Worm (Caenorhabditis elegans) whole organism, mixed stage, embryonic: ENCODE data around the gene srbc-36.

Experiments
- blmp-1 ChIP-seq: fragments of 150-350 bp; optimal IDR thresholded peaks from 2 replicates; lab custom pipeline; 2014; ENCODE audit warnings: missing biosample characterization, missing genetic modification characterization
- elt-1 ChIP-seq: sonication (generic microtip); optimal IDR thresholded peaks from 2 replicates; lab custom pipeline; 2017; ENCODE audit warnings: missing genetic modification characterization, mild to moderate bottlenecking, missing compliant biosample characterization, antibody characterized with exemption, moderate library complexity, borderline replicate concordance; ENCODE audit not compliant: insufficient read depth
- nhr-237 ChIP-seq: fragments of 150-350 bp; optimal IDR thresholded peaks from 2 replicates; lab custom pipeline; 2014; ENCODE audit warnings: missing biosample characterization, missing genetic modification characterization
- nhr-76 ChIP-seq: sonication (generic microtip); optimal IDR thresholded peaks from 2 replicates; lab custom pipeline; 2017; ENCODE audit warnings: missing biosample characterization, missing genetic modification characterization
- pha-4 ChIP-seq: fragments of 150-350 bp; optimal IDR thresholded peaks from 2 replicates; lab custom pipeline; 2018; ENCODE audit warnings: missing biosample characterization, missing genetic modification reagents, missing genetic modification characterization
- tbx-8 ChIP-seq: fragments of 200-800 bp; sonication (Bioruptor generic); optimal IDR thresholded peaks from 2 replicates; lab custom pipeline; 2018; ENCODE audit warnings: mild to moderate bottlenecking, missing genetic modification characterization, moderate library complexity, missing compliant biosample characterization

DNA sequence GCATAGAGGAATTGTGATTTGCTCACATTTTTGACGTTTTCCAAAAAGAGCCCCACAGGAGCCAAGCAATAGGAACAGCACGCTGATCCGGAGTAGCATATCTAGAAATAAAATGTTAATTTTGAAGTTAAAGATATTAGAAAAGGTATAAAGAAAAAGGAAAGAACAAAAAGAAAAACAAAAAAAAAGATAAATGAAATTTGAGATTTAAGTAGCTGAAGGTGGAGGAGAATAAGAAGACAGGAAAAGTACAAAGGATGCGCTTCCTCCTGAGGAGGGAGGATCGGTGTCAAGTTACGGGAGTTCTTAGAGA is 45.6 kb downstream of the srbc-36 start, which contains the start of gene cfz-2:
- TF ChIP-seq tbx-8 (GFP tag; lab: Kevin White, UChicago) (no peak), pha-4 (no peak), elt-1 (tag; lab: Kevin White, UChicago) (no peak), nhr-76 (tag; lab: Kevin White, UChicago) (no peak), nhr-237 (tag; lab: Kevin White, UChicago) (no peak), blmp-1 (tag; lab: Kevin White, UChicago) (no peak)
